Fruit fly (Drosophila melanogaster): ENCODE measurements around the gene CG3402.

DNA sequence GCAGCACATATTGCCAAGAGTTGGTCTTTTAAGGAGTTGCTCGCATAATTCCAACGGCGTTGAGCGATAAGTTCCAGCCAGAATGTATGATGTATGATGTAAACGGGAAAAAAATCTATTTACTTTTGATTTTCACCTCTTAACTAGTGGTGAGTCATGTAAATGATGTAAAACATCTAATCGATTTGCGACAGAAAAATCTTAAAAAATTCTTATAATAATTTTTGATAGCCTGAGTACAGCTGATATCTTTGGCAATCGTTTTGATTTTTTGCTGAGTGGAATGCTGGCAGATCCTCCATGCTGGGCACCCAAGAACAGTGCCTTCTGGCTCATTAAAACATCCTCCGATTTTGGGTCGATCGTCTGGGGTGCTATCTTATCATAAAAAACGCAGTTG lies 13.9 kb upstream of the CG3402 start:
- TF ChIP-seq CTCF (optimal IDR thresholded peaks at IDR 0.05) (no peak), CG8478 (optimal IDR thresholded peaks at IDR 0.05) (no peak)

Data from S2 (cell line).